Fruit fly (Drosophila melanogaster) whole organism: ENCODE measurements around the gene slow.

Experiments
- CG8478 ChIP-seq: fragments of >200 bp; optimal IDR thresholded peaks from 2 replicates; lab custom pipeline; 2018; ENCODE audit warnings: inconsistent platforms
- Dll ChIP-seq: fragments of >200 bp; optimal IDR thresholded peaks from 2 replicates; lab custom pipeline; 2017
- EcR ChIP-seq, 2 experiments: fragments of >200 bp; optimal IDR thresholded peaks; 2 replicates each; lab custom pipeline; 2017; ENCODE audit warnings: missing biosample characterization in 2 of 2, missing genetic modification characterization in 2 of 2, missing genetic modification reagents in 2 of 2
- pan ChIP-seq: fragments of >200 bp; optimal IDR thresholded peaks from 2 replicates; lab custom pipeline; 2017
- psq ChIP-seq: fragments of >200 bp; optimal IDR thresholded peaks from 2 replicates; lab custom pipeline; 2017
- usp ChIP-seq: fragments of >200 bp; optimal IDR thresholded peaks from 2 replicates; lab custom pipeline; 2017; ENCODE audit warnings: missing biosample characterization, missing genetic modification characterization, mixed read lengths

The slow gene

DNA sequence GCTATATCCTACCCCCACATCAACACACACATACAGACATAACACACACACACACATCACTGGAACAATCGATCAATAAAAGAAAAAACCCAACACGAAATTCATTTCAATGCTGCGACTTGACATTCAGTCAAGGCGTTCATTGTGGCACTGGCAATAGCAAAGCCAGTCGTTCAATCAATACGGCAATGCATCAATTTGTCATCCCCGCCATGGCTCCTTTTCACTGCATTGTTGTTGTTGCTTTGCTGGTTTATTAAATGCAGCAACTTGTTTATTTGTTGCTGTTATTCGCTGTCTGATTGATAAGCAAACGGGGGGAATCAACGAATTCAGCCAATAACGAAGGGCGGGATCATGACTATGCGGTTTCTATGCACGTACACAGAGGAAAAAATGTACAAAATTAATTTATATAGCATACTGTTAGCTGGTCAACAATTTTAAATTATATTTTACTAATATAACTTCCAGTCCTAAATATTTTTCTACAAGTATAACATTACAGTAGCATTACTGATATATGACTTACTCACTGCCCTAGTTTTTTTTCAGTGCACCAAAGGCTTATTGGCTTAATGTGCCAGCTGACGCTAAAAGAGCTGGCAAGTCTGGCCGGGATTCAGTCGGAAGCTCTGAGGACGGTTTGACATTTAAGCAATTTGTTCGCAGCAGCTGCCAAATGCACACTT is 8.4 kb upstream of the slow start:
- TF ChIP-seq psq (lab: Kevin White, UChicago) = no peak
- no peak for TF ChIP-seq EcR (GFP tag; optimal IDR thresholded peaks at IDR 0.05; lab: Kevin White, UChicago)
- TF ChIP-seq usp = no peak
- no peak for TF ChIP-seq Dll
- TF ChIP-seq CG8478 = no peak
- TF ChIP-seq pan (lab: Kevin White, UChicago) = no peak

DNA sequence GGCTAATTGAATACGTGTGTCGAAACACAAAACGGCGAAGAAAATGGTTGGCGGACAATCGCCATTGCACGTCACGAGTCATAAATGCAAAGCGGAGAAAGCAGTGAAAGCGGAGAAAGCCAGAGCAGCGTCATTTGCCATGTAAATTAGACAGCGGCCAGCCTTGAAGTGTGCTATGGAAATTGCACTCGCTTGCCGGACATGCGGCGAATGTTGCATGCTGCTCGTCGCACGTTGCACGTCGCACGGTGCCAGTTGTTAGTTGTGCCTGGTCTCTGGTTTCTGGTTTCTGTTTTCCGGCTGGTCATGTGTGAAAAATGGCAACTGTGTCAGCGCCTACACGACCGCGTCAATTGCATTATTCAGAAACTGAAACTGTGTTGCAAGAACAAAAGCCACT is 6.7 kb upstream of the slow start:
- TF ChIP-seq CG8478 (no peak), usp (no peak), EcR (GFP tag; optimal IDR thresholded peaks at IDR 0.05; lab: Kevin White, UChicago) (no peak), Dll (no peak), psq (lab: Kevin White, UChicago) (no peak), pan (lab: Kevin White, UChicago) (no peak)

- TF ChIP-seq pan (lab: Kevin White, UChicago) (no peak), usp (no peak), CG8478 (no peak)
Observed at dm6 chr3L:4378895-4379294, 5.3 kb upstream of the slow start.

DNA sequence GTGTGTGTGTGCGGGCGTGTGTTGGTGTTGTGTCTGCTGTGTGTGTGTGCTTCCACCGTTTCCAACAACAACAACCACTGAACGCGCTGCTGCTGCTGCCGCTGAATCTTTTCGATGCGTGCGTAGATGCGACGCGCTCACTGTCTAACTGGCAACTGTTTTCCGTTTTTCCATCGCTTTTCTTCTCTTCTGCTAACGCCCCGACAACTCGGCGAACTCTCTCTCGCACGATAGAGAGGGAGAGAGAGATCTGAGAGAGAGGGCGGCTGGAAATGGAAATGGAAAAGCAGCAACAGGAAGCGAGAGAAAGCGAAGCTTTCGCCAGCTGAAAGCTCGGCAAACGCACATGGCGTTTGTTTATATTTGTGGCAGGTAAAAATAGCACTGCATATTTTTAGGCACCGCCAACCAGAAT is 4.0 kb upstream of the slow start, which contains the start of gene DopEcR:
Gene DopEcR, minus strand, starts transcription at position 157 of the 415 bp plus-strand sequence.
- TF ChIP-seq Dll (peak; percentile 41), pan (lab: Kevin White, UChicago) (no peak)

DNA sequence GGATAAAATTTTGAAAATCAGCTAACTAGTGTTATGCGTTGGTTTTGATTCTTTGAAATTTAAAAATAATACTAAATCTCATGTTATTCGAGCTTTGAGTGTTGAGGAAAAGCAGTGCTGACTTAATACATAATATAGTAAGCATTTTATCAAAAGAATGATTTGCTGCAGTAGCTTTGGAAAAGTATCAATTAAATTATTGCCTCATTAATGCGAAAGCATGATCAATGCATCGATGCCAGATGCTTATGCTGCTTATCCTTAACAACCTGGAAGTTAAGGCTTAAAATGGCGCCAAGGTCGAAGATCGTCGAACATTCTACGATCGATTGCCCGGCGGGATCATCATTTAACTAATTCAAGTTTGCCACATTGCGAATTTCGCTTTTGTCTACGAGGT is 2.7 kb upstream of the slow start, which contains the start of gene CG32240:
Gene CG32240, minus strand, starts transcription at position 101 of the 400 bp plus-strand sequence.
- no peak for TF ChIP-seq pan (lab: Kevin White, UChicago)
- TF ChIP-seq CG8478 = no peak
- TF ChIP-seq EcR (GFP tag; optimal IDR thresholded peaks at IDR 0.05; lab: Kevin White, UChicago) = no peak
- TF ChIP-seq psq (lab: Kevin White, UChicago) = no peak
- no peak for TF ChIP-seq Dll
- no peak for TF ChIP-seq usp

DNA sequence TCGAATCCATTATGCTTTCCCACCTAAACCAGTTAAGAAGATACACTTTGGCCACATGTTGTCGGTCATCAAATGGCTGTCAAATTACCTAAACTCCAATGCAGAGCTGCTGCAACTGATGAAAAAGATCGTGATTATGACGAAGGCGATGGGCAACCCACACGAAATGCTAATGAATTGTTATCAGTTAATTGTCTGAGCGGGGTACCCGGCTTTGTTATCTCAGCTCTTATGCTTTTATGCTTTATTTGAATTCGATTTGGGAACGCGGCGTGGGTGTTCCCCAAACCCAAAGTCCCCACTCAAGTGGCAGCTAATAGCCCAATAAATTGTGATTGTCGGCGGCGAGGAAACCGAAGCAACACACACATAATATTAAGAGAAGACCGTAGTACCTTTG is 1.7 kb upstream of the slow start:
- TF ChIP-seq pan (lab: Kevin White, UChicago) (no peak), CG8478 (no peak), Dll (no peak), psq (lab: Kevin White, UChicago) (no peak), EcR (GFP tag; optimal IDR thresholded peaks at IDR 0.05; lab: Kevin White, UChicago) (no peak), usp (no peak)

DNA sequence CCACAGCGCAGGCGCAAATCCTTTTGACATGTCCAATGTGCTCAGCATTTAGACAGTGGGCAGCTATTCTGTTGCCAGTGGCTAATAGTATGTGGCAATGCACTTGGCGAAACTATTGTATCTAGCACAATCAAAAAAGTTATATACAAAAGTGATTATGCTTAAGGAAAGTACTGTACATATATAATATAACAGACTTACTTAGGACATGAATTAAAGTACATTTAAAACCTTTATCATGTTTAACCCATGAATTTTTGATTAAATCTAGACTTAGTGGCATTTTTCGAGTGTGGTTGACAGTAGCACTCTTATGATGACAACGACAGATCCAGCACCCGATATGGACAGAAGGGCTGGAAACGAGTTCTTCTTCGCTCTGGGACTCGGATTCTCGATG is 1.1 kb upstream of the slow start:
- TF ChIP-seq psq (lab: Kevin White, UChicago) (no peak), EcR (GFP tag; optimal IDR thresholded peaks at IDR 0.05; lab: Kevin White, UChicago) (no peak), pan (lab: Kevin White, UChicago) (no peak), CG8478 (no peak), usp (no peak), Dll (no peak)

- TF ChIP-seq EcR (GFP tag; optimal IDR thresholded peaks at IDR 0.05; lab: Kevin White, UChicago) = no peak
- TF ChIP-seq CG8478 = no peak
- TF ChIP-seq psq (lab: Kevin White, UChicago) = no peak
- no peak for TF ChIP-seq usp
- no peak for TF ChIP-seq Dll
- TF ChIP-seq pan (lab: Kevin White, UChicago) = no peak
Observed at dm6 chr3L:4383543-4384325, 508 bp upstream of the slow start.

- TF ChIP-seq usp (no peak), psq (lab: Kevin White, UChicago) (no peak), EcR (GFP tag; optimal IDR thresholded peaks at IDR 0.05; lab: Kevin White, UChicago) (no peak)
Observed at dm6 chr3L:4388215-4388614, 4.0 kb downstream of the slow start.

DNA sequence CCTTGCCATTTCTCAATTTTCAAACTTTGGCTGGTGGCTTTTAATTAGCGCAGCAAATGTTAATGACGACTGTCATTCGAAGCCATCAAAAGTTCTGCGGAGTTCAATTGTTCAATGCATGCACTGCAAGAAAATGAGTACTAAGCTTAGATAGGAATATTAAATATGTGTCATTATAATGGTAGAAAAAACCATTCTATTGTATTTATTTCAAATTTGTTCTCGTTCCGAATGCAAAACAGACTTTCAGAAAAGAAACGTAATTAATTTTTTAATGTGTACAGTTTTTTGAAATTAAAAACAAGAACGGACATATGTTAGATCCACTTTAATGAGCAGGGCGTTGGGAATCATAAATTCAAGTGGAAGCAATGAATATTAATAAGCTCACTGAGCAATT is 4.9 kb downstream of the slow start:
- TF ChIP-seq EcR (GFP tag; optimal IDR thresholded peaks at IDR 0.05; lab: Kevin White, UChicago) = no peak
- no peak for TF ChIP-seq usp
- TF ChIP-seq Dll = no peak
- no peak for TF ChIP-seq pan (lab: Kevin White, UChicago)
- no peak for TF ChIP-seq CG8478
- TF ChIP-seq psq (lab: Kevin White, UChicago) = no peak

DNA sequence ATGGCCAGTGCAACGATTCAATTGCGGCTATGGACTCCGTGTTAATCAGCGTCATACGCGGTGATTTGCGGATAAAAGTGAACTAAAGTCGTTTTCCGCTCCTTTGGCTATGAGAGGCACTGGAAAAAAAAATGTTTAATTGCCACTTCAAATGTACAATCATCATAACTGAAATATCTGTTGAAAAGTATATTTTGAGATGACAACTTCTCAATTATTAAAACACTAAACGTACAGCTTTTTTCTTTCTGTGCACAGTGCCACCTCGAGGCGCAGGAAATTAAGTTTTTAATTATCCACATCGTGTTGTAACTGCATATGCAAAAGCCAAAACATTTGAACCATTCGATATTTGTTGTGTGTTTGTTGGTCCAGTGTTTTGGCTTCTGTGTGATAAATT is 8.6 kb downstream of the slow start:
- TF ChIP-seq Dll (no peak), EcR (GFP tag; optimal IDR thresholded peaks at IDR 0.05; lab: Kevin White, UChicago) (no peak), usp (no peak), psq (lab: Kevin White, UChicago) (no peak), CG8478 (no peak), pan (lab: Kevin White, UChicago) (no peak)

DNA sequence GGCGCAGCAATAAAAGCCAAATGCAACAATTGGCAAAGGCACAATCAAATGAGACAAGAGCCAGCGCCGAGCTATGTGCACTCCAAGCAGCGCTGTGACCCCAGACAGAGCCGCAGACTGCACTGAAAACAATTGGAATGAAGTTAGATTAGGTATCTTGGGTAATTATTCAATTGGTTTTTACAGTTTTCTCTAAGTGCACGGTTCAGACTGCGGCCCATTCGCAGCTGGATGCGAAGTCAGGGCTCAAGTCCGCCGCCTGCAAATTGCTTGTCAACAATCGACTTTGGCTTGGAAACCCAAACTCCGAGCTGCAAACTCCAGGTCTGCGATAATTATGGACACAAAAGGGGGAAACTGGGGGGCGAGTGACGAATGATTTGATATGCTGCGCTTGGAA is 9.4 kb downstream of the slow start:
- TF ChIP-seq CG8478 (no peak), EcR (GFP tag; optimal IDR thresholded peaks at IDR 0.05; lab: Kevin White, UChicago) (peak in 1 of 2 experiments; percentile 55)

dm6 chr3L:4395501-4396073 is 11.3 kb downstream of the slow start:
- no peak for TF ChIP-seq EcR (GFP tag; optimal IDR thresholded peaks at IDR 0.05; lab: Kevin White, UChicago)
- TF ChIP-seq Dll = no peak
- TF ChIP-seq psq (lab: Kevin White, UChicago) = no peak
- no peak for TF ChIP-seq pan (lab: Kevin White, UChicago)
